Fruit fly (Drosophila melanogaster) whole organism, prepupa: ENCODE data around the gene CG18586.

Experiments
- CG10631 ChIP-seq: fragments of 200-800 bp; sonication (Bioruptor generic); optimal IDR thresholded peaks from 2 replicates; lab custom pipeline; 2016; ENCODE audit warnings: missing biosample characterization, missing genetic modification characterization
- CG10669 ChIP-seq: fragments of 200-800 bp; sonication (Bioruptor generic); optimal IDR thresholded peaks from 3 replicates; lab custom pipeline; 2018; ENCODE audit warnings: missing biosample characterization, mild to moderate bottlenecking, missing genetic modification characterization, moderate library complexity
- CG11294 ChIP-seq: fragments of 200-800 bp; sonication (Bioruptor generic); IDR thresholded peaks from 2 replicates; pipeline ENCODE4 v1.3.6; 2022; ENCODE audit warnings: missing biosample characterization, missing genetic modification characterization
- CG11902 ChIP-seq: fragments of 200-800 bp; sonication (Bioruptor generic); optimal IDR thresholded peaks from 3 replicates; lab custom pipeline; 2016; ENCODE audit warnings: missing biosample characterization, missing genetic modification characterization
- CG15336 ChIP-seq: fragments of 200-800 bp; sonication (Bioruptor generic); IDR thresholded peaks from 2 replicates; pipeline ENCODE4 v1.3.6; 2022; ENCODE audit warnings: missing biosample characterization, missing genetic modification characterization
- CG1621 ChIP-seq: fragments of 200-800 bp; sonication (Bioruptor generic); optimal IDR thresholded peaks from 3 replicates; lab custom pipeline; 2018; ENCODE audit warnings: missing biosample characterization, mild to moderate bottlenecking, missing genetic modification characterization
- CG16779 ChIP-seq: fragments of 200-800 bp; sonication (Bioruptor generic); optimal IDR thresholded peaks from 3 replicates; lab custom pipeline; 2017; ENCODE audit warnings: missing biosample characterization, mild to moderate bottlenecking, missing genetic modification characterization
- CG3032 ChIP-seq: fragments of 200-800 bp; optimal IDR thresholded peaks from 2 replicates; lab custom pipeline; 2019; ENCODE audit warnings: missing biosample characterization, mild to moderate bottlenecking, missing genetic modification characterization, moderate library complexity
- CG32006 ChIP-seq: fragments of 200-800 bp; sonication (Bioruptor generic); optimal IDR thresholded peaks from 3 replicates; lab custom pipeline; 2017; ENCODE audit warnings: missing biosample characterization, mild to moderate bottlenecking, missing genetic modification characterization
- CG4318 ChIP-seq: fragments of 200-800 bp; sonication (Bioruptor generic); optimal IDR thresholded peaks from 3 replicates; lab custom pipeline; 2017; ENCODE audit warnings: missing biosample characterization, mild to moderate bottlenecking, missing genetic modification characterization
- CG6276 ChIP-seq: fragments of 200-800 bp; sonication (Bioruptor generic); optimal IDR thresholded peaks from 2 replicates; lab custom pipeline; 2017; ENCODE audit warnings: missing biosample characterization, mild to moderate bottlenecking, missing genetic modification characterization
- CG6792 ChIP-seq: fragments of 200-800 bp; sonication (Bioruptor generic); optimal IDR thresholded peaks from 3 replicates; lab custom pipeline; 2016; ENCODE audit warnings: missing biosample characterization, missing genetic modification characterization
- CG6808 ChIP-seq: fragments of 200-800 bp; sonication (Bioruptor generic); optimal IDR thresholded peaks from 3 replicates; lab custom pipeline; 2017; ENCODE audit warnings: missing biosample characterization, missing genetic modification characterization, mild to moderate bottlenecking, moderate library complexity, missing genetic modification reagents
- CG6854 ChIP-seq: fragments of 200-800 bp; sonication (Bioruptor generic); optimal IDR thresholded peaks from 2 replicates; lab custom pipeline; 2017; ENCODE audit warnings: missing biosample characterization, mild to moderate bottlenecking, missing genetic modification characterization
- CG8319 ChIP-seq: fragments of 200-800 bp; sonication (Bioruptor generic); optimal IDR thresholded peaks from 3 replicates; lab custom pipeline; 2016; ENCODE audit warnings: missing biosample characterization, missing genetic modification characterization
- CG8632 ChIP-seq: fragments of 200-800 bp; sonication (Bioruptor generic); optimal IDR thresholded peaks from 3 replicates; lab custom pipeline; 2016; ENCODE audit warnings: missing biosample characterization, missing genetic modification characterization
- Eip75B ChIP-seq: fragments of 200-800 bp; sonication (Bioruptor generic); optimal IDR thresholded peaks from 3 replicates; lab custom pipeline; 2016; ENCODE audit warnings: missing biosample characterization, missing genetic modification characterization
- Eip78C ChIP-seq: fragments of 200-800 bp; sonication (Bioruptor generic); peaks from one replicate; lab custom pipeline; 2016; ENCODE audit warnings: missing biosample characterization, missing genetic modification characterization
- Ets21C ChIP-seq: fragments of 200-800 bp; sonication (Bioruptor generic); optimal IDR thresholded peaks from 3 replicates; lab custom pipeline; 2016; ENCODE audit warnings: missing biosample characterization, missing genetic modification characterization
- Ets96B ChIP-seq: fragments of 200-800 bp; optimal IDR thresholded peaks from 2 replicates; lab custom pipeline; 2019; ENCODE audit warnings: missing biosample characterization, mild to moderate bottlenecking, missing genetic modification characterization, moderate library complexity
- Gug ChIP-seq: fragments of 200-800 bp; sonication (Bioruptor generic); IDR thresholded peaks from 2 replicates; pipeline ENCODE4 v1.3.6; 2022; ENCODE audit warnings: missing biosample characterization, missing genetic modification characterization
- Hr38 ChIP-seq: sonication (Bioruptor generic); optimal IDR thresholded peaks from 2 replicates; lab custom pipeline; 2016; ENCODE audit warnings: missing biosample characterization, missing genetic modification characterization
- Hr39 ChIP-seq: fragments of 200-800 bp; sonication (Bioruptor generic); optimal IDR thresholded peaks from 2 replicates; lab custom pipeline; 2016; ENCODE audit warnings: missing biosample characterization, missing genetic modification characterization
- Hr4 ChIP-seq: fragments of 200-800 bp; sonication (Bioruptor generic); optimal IDR thresholded peaks from 3 replicates; lab custom pipeline; 2016; ENCODE audit warnings: missing biosample characterization, missing genetic modification characterization
- Lpt ChIP-seq: fragments of 200-800 bp; sonication (Bioruptor generic); optimal IDR thresholded peaks from 3 replicates; lab custom pipeline; 2016; ENCODE audit warnings: missing biosample characterization, missing genetic modification characterization
- Met ChIP-seq: fragments of 200-800 bp; sonication (Bioruptor generic); optimal IDR thresholded peaks from 3 replicates; lab custom pipeline; 2016; ENCODE audit warnings: missing biosample characterization, missing genetic modification characterization
- Smox ChIP-seq: fragments of 200-800 bp; sonication (Bioruptor generic); optimal IDR thresholded peaks from 3 replicates; lab custom pipeline; 2016; ENCODE audit warnings: missing biosample characterization, missing genetic modification characterization
- Sox102F ChIP-seq: fragments of 200-800 bp; sonication (Bioruptor generic); optimal IDR thresholded peaks from 2 replicates; lab custom pipeline; 2016; ENCODE audit warnings: missing biosample characterization, mild to moderate bottlenecking, missing genetic modification characterization
- Sox15 ChIP-seq: fragments of 200-800 bp; sonication (Bioruptor generic); optimal IDR thresholded peaks from 3 replicates; lab custom pipeline; 2016; ENCODE audit warnings: missing biosample characterization, missing genetic modification characterization
- dac ChIP-seq: fragments of 200-800 bp; sonication (Bioruptor generic); optimal IDR thresholded peaks from 2 replicates; lab custom pipeline; 2017; ENCODE audit warnings: missing biosample characterization, mild to moderate bottlenecking, missing genetic modification characterization
- dsx ChIP-seq: fragments of 200-800 bp; optimal IDR thresholded peaks from 3 replicates; lab custom pipeline; 2019; ENCODE audit warnings: missing biosample characterization, mild to moderate bottlenecking, missing genetic modification characterization, moderate library complexity; ENCODE audit not compliant: poor library complexity, severe bottlenecking
- esn ChIP-seq: fragments of 200-800 bp; sonication (Bioruptor generic); optimal IDR thresholded peaks from 2 replicates; lab custom pipeline; 2016; ENCODE audit warnings: missing biosample characterization, mild to moderate bottlenecking, missing genetic modification characterization, moderate library complexity
- fd59A ChIP-seq: fragments of 200-800 bp; sonication (Bioruptor generic); optimal IDR thresholded peaks from 2 replicates; lab custom pipeline; 2017; ENCODE audit warnings: missing biosample characterization, mild to moderate bottlenecking, missing genetic modification characterization, missing genetic modification reagents
- fd85E ChIP-seq: fragments of 200-800 bp; sonication (Bioruptor generic); optimal IDR thresholded peaks from 3 replicates; lab custom pipeline; 2016; ENCODE audit warnings: missing biosample characterization, missing genetic modification characterization
- fkh ChIP-seq: fragments of 200-800 bp; sonication (Bioruptor generic); optimal IDR thresholded peaks from 3 replicates; lab custom pipeline; 2017; ENCODE audit warnings: missing biosample characterization, mild to moderate bottlenecking, missing genetic modification characterization, moderate library complexity
- lz ChIP-seq: fragments of 200-800 bp; sonication (Bioruptor generic); optimal IDR thresholded peaks from 3 replicates; lab custom pipeline; 2016; ENCODE audit warnings: missing biosample characterization, missing genetic modification characterization
- net ChIP-seq: fragments of 200-800 bp; sonication (Bioruptor generic); optimal IDR thresholded peaks from 3 replicates; lab custom pipeline; 2016; ENCODE audit warnings: missing biosample characterization, missing genetic modification characterization
- pdm3 ChIP-seq: fragments of 200-800 bp; sonication (Bioruptor generic); optimal IDR thresholded peaks from 3 replicates; lab custom pipeline; 2016; ENCODE audit warnings: missing biosample characterization, missing genetic modification characterization
- salr ChIP-seq, 2 experiments: fragments of 200-800 bp; sonication (Bioruptor generic); optimal IDR thresholded peaks; 3 replicates each; lab custom pipeline; 2016 to 2018; ENCODE audit warnings: missing biosample characterization in 2 of 2, missing genetic modification characterization in 2 of 2, mild to moderate bottlenecking in 1 of 2
- spab ChIP-seq: fragments of 200-800 bp; sonication (Bioruptor generic); optimal IDR thresholded peaks from 2 replicates; lab custom pipeline; 2017; ENCODE audit warnings: missing biosample characterization, mild to moderate bottlenecking, missing genetic modification characterization, missing genetic modification reagents
- ss ChIP-seq, 2 experiments: fragments of 200-800 bp; sonication (Bioruptor generic); optimal IDR thresholded peaks; 2 replicates in 1 of 2; 3 replicates in 1 of 2; lab custom pipeline; 2017 to 2018; ENCODE audit warnings: mild to moderate bottlenecking in 2 of 2, missing biosample characterization in 2 of 2, missing genetic modification characterization in 2 of 2, moderate library complexity in 1 of 2
- svp ChIP-seq: fragments of 200-800 bp; sonication (Bioruptor generic); peaks from one replicate; lab custom pipeline; 2016; ENCODE audit warnings: missing biosample characterization, missing genetic modification characterization
- topi ChIP-seq: fragments of 200-800 bp; sonication (Bioruptor generic); optimal IDR thresholded peaks from 3 replicates; lab custom pipeline; 2016; ENCODE audit warnings: missing biosample characterization, missing genetic modification characterization
- vri ChIP-seq: fragments of 200-800 bp; sonication (Bioruptor generic); optimal IDR thresholded peaks from 3 replicates; lab custom pipeline; 2016; ENCODE audit warnings: missing biosample characterization, mild to moderate bottlenecking, missing genetic modification characterization

CG18586 gene

DNA sequence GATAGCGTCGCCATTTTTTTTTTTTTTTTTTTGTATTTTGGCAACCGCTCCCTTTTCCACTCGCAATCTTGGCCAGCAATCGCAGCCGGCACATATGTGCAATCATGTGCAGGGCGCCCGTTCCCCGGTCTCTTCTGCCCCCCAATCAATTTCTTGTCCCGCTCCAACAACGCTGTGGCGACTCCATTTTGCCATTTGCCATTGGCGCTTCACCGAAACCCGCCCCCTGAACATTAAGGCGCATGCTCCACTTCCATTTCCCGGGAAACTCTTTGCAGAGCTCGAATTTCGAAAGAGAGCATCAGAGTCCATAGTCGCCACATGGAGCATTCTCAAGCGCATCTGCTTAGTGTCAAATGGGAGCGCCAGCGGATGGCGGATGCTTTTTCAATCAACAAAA is 18.0 kb downstream of the CG18586 start:
- TF ChIP-seq Ets96B (no peak), esn (GFP tag; lab: Kevin White, UChicago) (no peak), Sox102F (GFP tag; lab: Kevin White, UChicago) (no peak), Hr38 (GFP tag; lab: Kevin White, UChicago) (no peak), net (GFP tag; lab: Kevin White, UChicago) (no peak), CG6854 (GFP tag; lab: Kevin White, UChicago) (no peak), CG8319 (GFP tag; lab: Kevin White, UChicago) (no peak), CG10631 (GFP tag; lab: Kevin White, UChicago) (no peak), CG6808 (no peak), Met (GFP tag; lab: Kevin White, UChicago) (no peak), Ets21C (GFP tag; lab: Kevin White, UChicago) (no peak), fd85E (GFP tag; lab: Kevin White, UChicago) (no peak), spab (GFP tag; lab: Kevin White, UChicago) (no peak), svp (no peak)

dm6 chr3L:5891812-5892211 is 18.7 kb downstream of the CG18586 start:
- TF ChIP-seq vri (GFP tag; lab: Kevin White, UChicago) (no peak), Hr4 (GFP tag; lab: Kevin White, UChicago) (no peak), CG3032 (no peak), CG6276 (GFP tag; lab: Kevin White, UChicago) (no peak), Ets21C (GFP tag; lab: Kevin White, UChicago) (no peak), fkh (no peak), CG6854 (GFP tag; lab: Kevin White, UChicago) (no peak), Hr39 (GFP tag; lab: Kevin White, UChicago) (no peak), ss (GFP tag; optimal IDR thresholded peaks at IDR 0.05; lab: Kevin White, UChicago) (no peak), lz (no peak), CG15336 (GFP tag; lab: Robert Waterston, UW) (no peak), CG8632 (GFP tag; lab: Kevin White, UChicago) (no peak), salr (GFP tag; optimal IDR thresholded peaks at IDR 0.05; lab: Kevin White, UChicago) (no peak), Lpt (GFP tag; lab: Kevin White, UChicago) (no peak), Gug (no peak), fd85E (GFP tag; lab: Kevin White, UChicago) (no peak), CG8319 (GFP tag; lab: Kevin White, UChicago) (no peak)

DNA sequence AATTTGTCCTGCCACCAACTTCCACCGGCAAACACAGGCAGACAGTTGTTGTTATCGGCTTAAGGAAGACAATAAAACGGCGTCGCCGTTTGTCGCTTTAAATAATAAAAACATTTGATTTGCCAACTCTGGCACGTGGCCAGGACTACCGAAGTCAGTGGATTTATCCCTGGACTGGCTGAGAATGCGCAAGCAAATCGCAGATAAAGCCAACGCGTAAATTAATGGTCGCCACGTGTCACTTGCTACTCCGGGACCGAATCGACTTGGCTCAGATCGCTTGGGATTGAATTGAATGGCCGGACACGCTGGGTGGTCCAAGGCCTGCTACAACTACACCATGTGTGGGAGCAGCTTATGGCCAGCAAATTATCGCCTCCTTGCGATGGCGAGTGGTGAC is 20.0 kb downstream of the CG18586 start:
- TF ChIP-seq Eip75B (GFP tag; lab: Kevin White, UChicago) = no peak
- no peak for TF ChIP-seq CG15336 (GFP tag; lab: Robert Waterston, UW)
- no peak for TF ChIP-seq topi (GFP tag; lab: Kevin White, UChicago)
- TF ChIP-seq CG3032 = no peak
- no peak for TF ChIP-seq CG6792 (GFP tag; lab: Kevin White, UChicago)
- TF ChIP-seq lz = no peak
- no peak for TF ChIP-seq CG10669 (GFP tag; lab: Kevin White, UChicago)
- TF ChIP-seq Eip78C (GFP tag; lab: Kevin White, UChicago) = no peak
- no peak for TF ChIP-seq CG32006 (GFP tag; lab: Kevin White, UChicago)
- no peak for TF ChIP-seq spab (GFP tag; lab: Kevin White, UChicago)
- TF ChIP-seq Lpt (GFP tag; lab: Kevin White, UChicago) = no peak
- no peak for TF ChIP-seq pdm3 (GFP tag; lab: Kevin White, UChicago)
- TF ChIP-seq CG11294 (GFP tag; lab: Robert Waterston, UW) = no peak
- no peak for TF ChIP-seq CG6808
- no peak for TF ChIP-seq vri (GFP tag; lab: Kevin White, UChicago)
- no peak for TF ChIP-seq Smox (GFP tag; lab: Kevin White, UChicago)

dm6 chr3L:5897228-5897688 is 24.1 kb downstream of the CG18586 start, which contains the start of the genes PolE2 and CG5592:
PolE2 (minus strand) TSS chr3L:5897435.
CG5592 (plus strand) TSS chr3L:5897638.
- TF ChIP-seq CG11902 (GFP tag; lab: Kevin White, UChicago) (no peak), CG1621 (no peak), fd85E (GFP tag; lab: Kevin White, UChicago) (no peak), Sox15 (GFP tag; lab: Kevin White, UChicago) (no peak), esn (GFP tag; lab: Kevin White, UChicago) (no peak), Sox102F (GFP tag; lab: Kevin White, UChicago) (no peak), dac (GFP tag; lab: Kevin White, UChicago) (no peak), CG16779 (tag; lab: Kevin White, UChicago) (no peak), Ets21C (GFP tag; lab: Kevin White, UChicago) (no peak), CG4318 (GFP tag; lab: Kevin White, UChicago) (no peak), Gug (no peak), Lpt (GFP tag; lab: Kevin White, UChicago) (no peak), dsx (GFP tag; lab: Kevin White, UChicago) (no peak), fd59A (no peak)
